Fruit fly (Drosophila melanogaster) Kc167 (cell line): Measurements from ENCODE around the gene Trs20.

Experiments
- Myc ChIP-seq: fragments of >200 bp; optimal IDR thresholded peaks from 2 replicates; lab custom pipeline; 2017; ENCODE audit warnings: missing external identifiers
- Sin3A ChIP-seq: fragments of >200 bp; optimal IDR thresholded peaks from 2 replicates; lab custom pipeline; 2018; ENCODE audit warnings: missing external identifiers
- h ChIP-seq: fragments of >200 bp; optimal IDR thresholded peaks from 3 replicates; lab custom pipeline; 2018; ENCODE audit warnings: missing external identifiers
- insv ChIP-seq: fragments of >200 bp; optimal IDR thresholded peaks from 3 replicates; lab custom pipeline; 2018; ENCODE audit warnings: missing external identifiers
- psq ChIP-seq: fragments of >200 bp; optimal IDR thresholded peaks from 2 replicates; lab custom pipeline; 2017; ENCODE audit warnings: missing external identifiers
- ttk ChIP-seq: sonication (Bioruptor generic); optimal IDR thresholded peaks from 2 replicates; lab custom pipeline; 2017; ENCODE audit warnings: missing external identifiers

Gene Trs20

dm6 chr3L:16159161-16160072 is 28.0 kb upstream of the Trs20 start:
- TF ChIP-seq ttk (lab: Kevin White, UChicago) (no peak), insv (lab: Kevin White, UChicago) (no peak), Myc (lab: Kevin White, UChicago) (no peak), h (no peak), Sin3A (lab: Kevin White, UChicago) (no peak), psq (lab: Kevin White, UChicago) (no peak)

dm6 chr3L:16158322-16158721 is 26.9 kb upstream of the Trs20 start:
- no peak for TF ChIP-seq insv (lab: Kevin White, UChicago)
- TF ChIP-seq psq (lab: Kevin White, UChicago), result no peak
- TF ChIP-seq ttk (lab: Kevin White, UChicago), result no peak
- no peak for TF ChIP-seq h
- TF ChIP-seq Sin3A (lab: Kevin White, UChicago), result no peak
- TF ChIP-seq Myc (lab: Kevin White, UChicago), result no peak

- no peak for TF ChIP-seq Myc (lab: Kevin White, UChicago)
- TF ChIP-seq insv (lab: Kevin White, UChicago), result no peak
- no peak for TF ChIP-seq h
- no peak for TF ChIP-seq psq (lab: Kevin White, UChicago)
- no peak for TF ChIP-seq ttk (lab: Kevin White, UChicago)
- TF ChIP-seq Sin3A (lab: Kevin White, UChicago), result no peak
Observed at dm6 chr3L:16157251-16158190, 26.1 kb upstream of the Trs20 start.

- no peak for TF ChIP-seq ttk (lab: Kevin White, UChicago)
- no peak for TF ChIP-seq Myc (lab: Kevin White, UChicago)
- no peak for TF ChIP-seq psq (lab: Kevin White, UChicago)
- TF ChIP-seq Sin3A (lab: Kevin White, UChicago), result no peak
- no peak for TF ChIP-seq insv (lab: Kevin White, UChicago)
- TF ChIP-seq h, result no peak
Observed at dm6 chr3L:16156788-16157208, 25.4 kb upstream of the Trs20 start.

- no peak for TF ChIP-seq psq (lab: Kevin White, UChicago)
Observed at dm6 chr3L:16155547-16155946, 24.1 kb upstream of the Trs20 start.

- TF ChIP-seq Myc (lab: Kevin White, UChicago) (no peak), psq (lab: Kevin White, UChicago) (no peak)
Observed at dm6 chr3L:16153650-16154049, 22.2 kb upstream of the Trs20 start.

- TF ChIP-seq h (no peak), Sin3A (lab: Kevin White, UChicago) (no peak), insv (lab: Kevin White, UChicago) (no peak), psq (lab: Kevin White, UChicago) (no peak), ttk (lab: Kevin White, UChicago) (no peak), Myc (lab: Kevin White, UChicago) (no peak)
Observed at dm6 chr3L:16153089-16153488, 21.7 kb upstream of the Trs20 start.

- TF ChIP-seq h (no peak), insv (lab: Kevin White, UChicago) (no peak), Myc (lab: Kevin White, UChicago) (no peak), Sin3A (lab: Kevin White, UChicago) (no peak), ttk (lab: Kevin White, UChicago) (no peak), psq (lab: Kevin White, UChicago) (no peak)
Observed at dm6 chr3L:16151742-16152141, 20.3 kb upstream of the Trs20 start.

dm6 chr3L:16150850-16151515 is 19.6 kb upstream of the Trs20 start:
- TF ChIP-seq ttk (lab: Kevin White, UChicago) (no peak), Sin3A (lab: Kevin White, UChicago) (no peak), Myc (lab: Kevin White, UChicago) (no peak), psq (lab: Kevin White, UChicago) (no peak), h (no peak), insv (lab: Kevin White, UChicago) (no peak)

- no peak for TF ChIP-seq insv (lab: Kevin White, UChicago)
- TF ChIP-seq ttk (lab: Kevin White, UChicago), result no peak
- TF ChIP-seq Myc (lab: Kevin White, UChicago), result no peak
- TF ChIP-seq Sin3A (lab: Kevin White, UChicago), result no peak
- no peak for TF ChIP-seq psq (lab: Kevin White, UChicago)
- no peak for TF ChIP-seq h
Observed at dm6 chr3L:16150161-16150538, 18.7 kb upstream of the Trs20 start.
